In the genomic region with DNA sequence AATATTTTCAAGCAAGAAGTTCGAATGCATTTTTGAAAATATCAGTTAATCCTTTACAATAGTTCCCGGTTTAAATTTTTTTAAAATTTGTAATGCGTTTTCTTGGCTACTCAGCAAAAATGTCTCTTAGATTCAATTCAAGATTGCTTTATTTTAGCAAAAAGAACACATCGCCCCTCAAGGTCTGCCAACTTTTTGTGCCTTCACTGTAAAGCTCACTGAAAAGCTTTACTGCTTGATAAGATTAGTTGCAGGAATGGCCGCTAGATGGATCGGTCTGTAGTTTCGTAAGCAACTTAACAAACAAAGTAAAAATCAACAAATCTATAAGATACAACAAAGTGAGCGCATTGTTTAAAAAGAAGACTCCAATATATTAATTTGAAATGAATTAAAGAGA, we compare ENCODE assay signal across 2 fruit fly cellular contexts.
A peak's percentile ranks its signal among the peaks of the same experiment; 100 is the strongest.
TF ChIP-seq lines count a peak whose summit lies in the region.

No protein-coding gene starts in this region.

TF ChIP-seq in whole organism, embryonic, 481 proteins besides CTCF, POLR2A, EP300 and RAD21 (continued from another document):
- TF ChIP-seq CG31365 (tag; optimal IDR thresholded peaks at IDR 0.05; lab: Kevin White, UChicago): peak; percentile 32
- peak; percentile 15 for TF ChIP-seq CG15514 (GFP tag; optimal IDR thresholded peaks at IDR 0.05; lab: Kevin White, UChicago)
- TF ChIP-seq CG7786 (GFP tag; optimal IDR thresholded peaks at IDR 0.05; lab: Kevin White, UChicago): no peak
- peak; percentile 71 for TF ChIP-seq grn (GFP tag; optimal IDR thresholded peaks at IDR 0.05; lab: Kevin White, UChicago)
- no peak for TF ChIP-seq CG14860 (GFP tag; IDR thresholded peaks at IDR 0.05; lab: Robert Waterston, UW; ENCODE audit: partially characterized antibody)
- peak; percentile 94 for TF ChIP-seq CG15073 (GFP tag; optimal IDR thresholded peaks at IDR 0.05; lab: Kevin White, UChicago)
- TF ChIP-seq Rfx (GFP tag; IDR thresholded peaks at IDR 0.05; lab: Robert Waterston, UW): peak; percentile 30; the same call in 1 of the 2 replicates
- TF ChIP-seq vvl (GFP tag; IDR thresholded peaks at IDR 0.05; lab: Robert Waterston, UW): peak; percentile 19; the same call in 1 of the 2 replicates
- peak; percentile 44; the same call in 1 of the 3 replicates for TF ChIP-seq ci (GFP tag; IDR thresholded peaks at IDR 0.05; lab: Robert Waterston, UW)
- no peak for TF ChIP-seq Nf-YC (tag; optimal IDR thresholded peaks at IDR 0.05; lab: Kevin White, UChicago)
- TF ChIP-seq Deaf1 (tag; optimal IDR thresholded peaks at IDR 0.05; lab: Kevin White, UChicago): peak; percentile 1
- TF ChIP-seq CG10979 (tag; optimal IDR thresholded peaks at IDR 0.05; lab: Kevin White, UChicago): peak; percentile 98
- peak; percentile 7 for TF ChIP-seq CG2678 (tag; optimal IDR thresholded peaks at IDR 0.05; lab: Kevin White, UChicago)
- peak; percentile 32 for TF ChIP-seq NfI (GFP tag; optimal IDR thresholded peaks at IDR 0.05; lab: Kevin White, UChicago)
- no peak for TF ChIP-seq CoRest (tag; optimal IDR thresholded peaks at IDR 0.05; lab: Kevin White, UChicago)
- TF ChIP-seq chinmo (GFP tag; IDR thresholded peaks at IDR 0.05; lab: Robert Waterston, UW; ENCODE audit: partially characterized antibody): 0 out of 4 replicates have a peak, but pooled peaks have one; percentile 30
- TF ChIP-seq hkb (optimal IDR thresholded peaks at IDR 0.05; lab: Kevin White, UChicago): no peak
- TF ChIP-seq hkb (GFP tag; IDR thresholded peaks at IDR 0.05; lab: Robert Waterston, UW): 0 out of 2 replicates have a peak, but pooled peaks have one; percentile 38
- no peak for TF ChIP-seq cwo (GFP tag; optimal IDR thresholded peaks at IDR 0.05; lab: Kevin White, UChicago)
TF ChIP-seq in whole organism, embryonic: peak in this region for 27.

TF ChIP-seq in whole organism, prepupa, 60 proteins besides CTCF, POLR2A, EP300 and RAD21 (continued from another document):
- TF ChIP-seq CG7368 (GFP tag; optimal IDR thresholded peaks at IDR 0.05; lab: Kevin White, UChicago): no peak
- no peak for TF ChIP-seq CG8119 (GFP tag; IDR thresholded peaks at IDR 0.05; lab: Robert Waterston, UW)
- peak; percentile 5 for TF ChIP-seq vri (GFP tag; optimal IDR thresholded peaks at IDR 0.05; lab: Kevin White, UChicago)
- TF ChIP-seq Gug (GFP tag; IDR thresholded peaks at IDR 0.05; lab: Robert Waterston, UW): no peak
- no peak for TF ChIP-seq Sox14 (GFP tag; optimal IDR thresholded peaks at IDR 0.05; lab: Kevin White, UChicago)
- no peak for TF ChIP-seq OdsH (GFP tag; optimal IDR thresholded peaks at IDR 0.05; lab: Kevin White, UChicago)
- TF ChIP-seq CG32006 (GFP tag; optimal IDR thresholded peaks at IDR 0.05; lab: Kevin White, UChicago): no peak
- no peak for TF ChIP-seq CG15336 (GFP tag; IDR thresholded peaks at IDR 0.05; lab: Robert Waterston, UW)
- no peak for TF ChIP-seq CG16779 (tag; optimal IDR thresholded peaks at IDR 0.05; lab: Kevin White, UChicago)
- TF ChIP-seq CG34406 (GFP tag; optimal IDR thresholded peaks at IDR 0.05; lab: Kevin White, UChicago): no peak
- no peak for TF ChIP-seq CG11294 (GFP tag; IDR thresholded peaks at IDR 0.05; lab: Robert Waterston, UW)
- TF ChIP-seq CG1621 (tag; optimal IDR thresholded peaks at IDR 0.05; lab: Kevin White, UChicago): no peak
- no peak for TF ChIP-seq Hr39 (GFP tag; optimal IDR thresholded peaks at IDR 0.05; lab: Kevin White, UChicago)
- no peak for TF ChIP-seq CG31627 (GFP tag; optimal IDR thresholded peaks at IDR 0.05; lab: Kevin White, UChicago)
- no peak for TF ChIP-seq acj6 (GFP tag; optimal IDR thresholded peaks at IDR 0.05; lab: Kevin White, UChicago)
- TF ChIP-seq Ets96B (tag; optimal IDR thresholded peaks at IDR 0.05; lab: Kevin White, UChicago): no peak
- TF ChIP-seq Hr4 (GFP tag; optimal IDR thresholded peaks at IDR 0.05; lab: Kevin White, UChicago): no peak
- TF ChIP-seq Lpt (GFP tag; optimal IDR thresholded peaks at IDR 0.05; lab: Kevin White, UChicago): no peak
- TF ChIP-seq ss (GFP tag; optimal IDR thresholded peaks at IDR 0.05; lab: Kevin White, UChicago): no peak
- no peak for TF ChIP-seq CG3032 (tag; optimal IDR thresholded peaks at IDR 0.05; lab: Kevin White, UChicago)
- TF ChIP-seq fd59A (GFP tag; optimal IDR thresholded peaks at IDR 0.05; lab: Kevin White, UChicago): no peak
- TF ChIP-seq Smox (GFP tag; optimal IDR thresholded peaks at IDR 0.05; lab: Kevin White, UChicago): no peak
- no peak for TF ChIP-seq Sox102F (GFP tag; optimal IDR thresholded peaks at IDR 0.05; lab: Kevin White, UChicago)
- TF ChIP-seq lz (GFP tag; optimal IDR thresholded peaks at IDR 0.05; lab: Kevin White, UChicago): no peak
- no peak for TF ChIP-seq svp (GFP tag; lab: Kevin White, UChicago)
- TF ChIP-seq Sox15 (GFP tag; optimal IDR thresholded peaks at IDR 0.05; lab: Kevin White, UChicago): no peak
- no peak for TF ChIP-seq cyc (GFP tag; optimal IDR thresholded peaks at IDR 0.05; lab: Kevin White, UChicago)
